Worm (Caenorhabditis elegans) whole organism, mixed stage, embryonic: ENCODE measurements around the gene ada-2.

Experiments used
- M03D4.4 ChIP-seq: sonication (generic microtip); optimal IDR thresholded peaks from 2 replicates; lab custom pipeline; 2017; ENCODE audit warnings: mild to moderate bottlenecking, missing genetic modification characterization, missing compliant biosample characterization
- bed-3 ChIP-seq: fragments of 200-800 bp; sonication (Bioruptor generic); optimal IDR thresholded peaks from 3 replicates; lab custom pipeline; 2018; ENCODE audit warnings: mild to moderate bottlenecking, missing genetic modification characterization, moderate library complexity, missing compliant biosample characterization
- blmp-1 ChIP-seq: fragments of 150-350 bp; optimal IDR thresholded peaks from 2 replicates; lab custom pipeline; 2014; ENCODE audit warnings: missing biosample characterization, missing genetic modification characterization
- ceh-39 ChIP-seq: fragments of 150-350 bp; optimal IDR thresholded peaks from 2 replicates; lab custom pipeline; 2014; ENCODE audit warnings: missing biosample characterization, missing genetic modification characterization
- ceh-43 ChIP-seq: fragments of 200-800 bp; sonication (Bioruptor generic); optimal IDR thresholded peaks from 2 replicates; lab custom pipeline; 2018; ENCODE audit warnings: mild to moderate bottlenecking, missing genetic modification characterization, moderate library complexity, missing compliant biosample characterization
- ces-1 ChIP-seq: fragments of 150-350 bp; optimal IDR thresholded peaks from 2 replicates; lab custom pipeline; 2014; ENCODE audit warnings: missing biosample characterization, missing genetic modification reagents, missing genetic modification characterization
- cnd-1 ChIP-seq: fragments of 200-800 bp; sonication (Bioruptor generic); optimal IDR thresholded peaks from 2 replicates; lab custom pipeline; 2018; ENCODE audit warnings: mild to moderate bottlenecking, missing genetic modification characterization, missing compliant biosample characterization
- drap-1 ChIP-seq: fragments of 200-800 bp; sonication (Bioruptor generic); optimal IDR thresholded peaks from 3 replicates; lab custom pipeline; 2018; ENCODE audit warnings: mild to moderate bottlenecking, missing genetic modification characterization, missing compliant biosample characterization
- elt-1 ChIP-seq: sonication (generic microtip); optimal IDR thresholded peaks from 2 replicates; lab custom pipeline; 2017; ENCODE audit warnings: missing genetic modification characterization, mild to moderate bottlenecking, missing compliant biosample characterization, antibody characterized with exemption, moderate library complexity, borderline replicate concordance; ENCODE audit not compliant: insufficient read depth
- elt-3 ChIP-seq: fragments of 150-350 bp; optimal IDR thresholded peaks from 2 replicates; lab custom pipeline; 2014; ENCODE audit warnings: missing biosample characterization, missing genetic modification characterization
- flh-1 ChIP-seq: fragments of 200-800 bp; sonication (Bioruptor generic); optimal IDR thresholded peaks from 2 replicates; lab custom pipeline; 2018; ENCODE audit warnings: mild to moderate bottlenecking, missing genetic modification characterization, moderate library complexity, missing compliant biosample characterization
- ham-2 ChIP-seq: fragments of 200-800 bp; sonication (Bioruptor generic); optimal IDR thresholded peaks from 2 replicates; lab custom pipeline; 2018; ENCODE audit warnings: mild to moderate bottlenecking, missing genetic modification characterization, missing compliant biosample characterization
- hlh-1 ChIP-seq: fragments of 150-350 bp; optimal IDR thresholded peaks from 2 replicates; lab custom pipeline; 2014; ENCODE audit warnings: missing biosample characterization, missing genetic modification reagents, missing genetic modification characterization
- lin-13 ChIP-seq: fragments of 150-350 bp; optimal IDR thresholded peaks from 2 replicates; lab custom pipeline; 2014; ENCODE audit warnings: missing biosample characterization, missing genetic modification characterization
- lin-32 ChIP-seq: fragments of 200-800 bp; sonication (Bioruptor generic); optimal IDR thresholded peaks from 2 replicates; lab custom pipeline; 2018; ENCODE audit warnings: mild to moderate bottlenecking, missing genetic modification characterization, missing compliant biosample characterization
- mab-5 ChIP-seq: fragments of 150-350 bp; optimal IDR thresholded peaks from 2 replicates; lab custom pipeline; 2014; ENCODE audit warnings: missing biosample characterization, missing genetic modification characterization
- mep-1 ChIP-seq: fragments of 150-350 bp; optimal IDR thresholded peaks from 2 replicates; lab custom pipeline; 2017; ENCODE audit warnings: missing biosample characterization, missing genetic modification reagents, missing genetic modification characterization, inconsistent platforms
- mls-2 ChIP-seq: sonication (generic microtip); optimal IDR thresholded peaks from 2 replicates; lab custom pipeline; 2016; ENCODE audit warnings: mild to moderate bottlenecking, missing genetic modification characterization, moderate library complexity, missing compliant biosample characterization
- nhr-12 ChIP-seq: fragments of 150-350 bp; optimal IDR thresholded peaks from 2 replicates; lab custom pipeline; 2014; ENCODE audit warnings: missing biosample characterization, missing genetic modification characterization
- nhr-2 ChIP-seq: fragments of 150-350 bp; optimal IDR thresholded peaks from 2 replicates; lab custom pipeline; 2014; ENCODE audit warnings: missing biosample characterization, missing genetic modification characterization
- nhr-237 ChIP-seq: fragments of 150-350 bp; optimal IDR thresholded peaks from 2 replicates; lab custom pipeline; 2014; ENCODE audit warnings: missing biosample characterization, missing genetic modification characterization
- nhr-28 ChIP-seq: fragments of 150-350 bp; optimal IDR thresholded peaks from 2 replicates; lab custom pipeline; 2014; ENCODE audit warnings: missing biosample characterization, missing genetic modification characterization
- nhr-76 ChIP-seq: sonication (generic microtip); optimal IDR thresholded peaks from 2 replicates; lab custom pipeline; 2017; ENCODE audit warnings: missing biosample characterization, missing genetic modification characterization
- pha-4 ChIP-seq: fragments of 150-350 bp; optimal IDR thresholded peaks from 2 replicates; lab custom pipeline; 2018; ENCODE audit warnings: missing biosample characterization, missing genetic modification reagents, missing genetic modification characterization
- sem-2 ChIP-seq: fragments of 200-800 bp; sonication (Bioruptor generic); optimal IDR thresholded peaks from 2 replicates; lab custom pipeline; 2018; ENCODE audit warnings: mild to moderate bottlenecking, missing genetic modification characterization, missing compliant biosample characterization
- snpc-4 ChIP-seq: fragments of 150-350 bp; optimal IDR thresholded peaks from 2 replicates; lab custom pipeline; 2014; ENCODE audit warnings: missing biosample characterization, missing genetic modification characterization
- sptf-1 ChIP-seq: sonication (generic microtip); optimal IDR thresholded peaks from 2 replicates; lab custom pipeline; 2017; ENCODE audit warnings: mild to moderate bottlenecking, missing genetic modification characterization, moderate library complexity, missing compliant biosample characterization
- tbx-8 ChIP-seq: fragments of 200-800 bp; sonication (Bioruptor generic); optimal IDR thresholded peaks from 2 replicates; lab custom pipeline; 2018; ENCODE audit warnings: mild to moderate bottlenecking, missing genetic modification characterization, moderate library complexity, missing compliant biosample characterization
- unc-120 ChIP-seq: sonication (generic microtip); optimal IDR thresholded peaks from 2 replicates; lab custom pipeline; 2017; ENCODE audit warnings: missing genetic modification characterization, missing compliant biosample characterization; ENCODE audit not compliant: poor library complexity, severe bottlenecking
- unc-39 ChIP-seq: fragments of 150-350 bp; optimal IDR thresholded peaks from 2 replicates; lab custom pipeline; 2014; ENCODE audit warnings: missing biosample characterization, missing genetic modification characterization
- zip-8 ChIP-seq: fragments of 150-350 bp; optimal IDR thresholded peaks from 2 replicates; lab custom pipeline; 2014; ENCODE audit warnings: missing biosample characterization, missing genetic modification characterization
- ztf-11 ChIP-seq: fragments of 150-350 bp; optimal IDR thresholded peaks from 2 replicates; lab custom pipeline; 2014; ENCODE audit warnings: missing biosample characterization, missing genetic modification characterization

The ada-2 gene

ce11 chrII:7251978-7252377, at the start of gene ada-2, which contains the start of gene prx-13:
Gene ada-2 (plus strand): TSS chrII:7252259.
Gene prx-13 (minus strand): TSS chrII:7252015.
- TF ChIP-seq elt-1 (tag; lab: Kevin White, UChicago): no peak
- TF ChIP-seq nhr-28: no peak
- TF ChIP-seq hlh-1 (tag; lab: Kevin White, UChicago): no peak
- no peak for TF ChIP-seq ztf-11 (tag; lab: Kevin White, UChicago)
- no peak for TF ChIP-seq sptf-1 (tag; lab: Kevin White, UChicago)
- TF ChIP-seq zip-8: no peak
- TF ChIP-seq mls-2 (tag; lab: Kevin White, UChicago): no peak
- TF ChIP-seq lin-13 (tag; lab: Kevin White, UChicago): no peak

ce11 chrII:7203110-7203509, 48.9 kb upstream of the ada-2 start, which contains the start of gene srd-56:
Gene srd-56 (minus strand): TSS chrII:7203210.
- TF ChIP-seq blmp-1 (tag; lab: Kevin White, UChicago) (no peak), lin-13 (tag; lab: Kevin White, UChicago) (no peak), flh-1 (GFP tag; lab: Kevin White, UChicago) (no peak), bed-3 (GFP tag; lab: Kevin White, UChicago) (no peak), ceh-43 (no peak), zip-8 (no peak), lin-32 (GFP tag; lab: Kevin White, UChicago) (no peak), tbx-8 (no peak), mep-1 (no peak), nhr-237 (no peak), sptf-1 (tag; lab: Kevin White, UChicago) (no peak)
- TF ChIP-seq, all 35 proteins: peak for 0

ce11 chrII:7204951-7205350, 47.1 kb upstream of the ada-2 start, which contains the start of gene srd-58:
Gene srd-58 (minus strand): TSS chrII:7205051.
- no peak for TF ChIP-seq ceh-39 (tag; lab: Kevin White, UChicago)
- no peak for TF ChIP-seq ztf-11 (tag; lab: Kevin White, UChicago)
- no peak for TF ChIP-seq nhr-12 (tag; lab: Kevin White, UChicago)
- TF ChIP-seq hlh-1 (tag; lab: Kevin White, UChicago): no peak
- TF ChIP-seq nhr-237: no peak
- no peak for TF ChIP-seq ham-2 (GFP tag; lab: Kevin White, UChicago)
- no peak for TF ChIP-seq drap-1 (GFP tag; lab: Kevin White, UChicago)
- no peak for TF ChIP-seq flh-1 (GFP tag; lab: Kevin White, UChicago)
- no peak for TF ChIP-seq elt-3 (tag; lab: Kevin White, UChicago)
- TF ChIP-seq lin-32 (GFP tag; lab: Kevin White, UChicago): no peak
- no peak for TF ChIP-seq nhr-2 (tag; lab: Kevin White, UChicago)
- no peak for TF ChIP-seq nhr-76 (tag; lab: Kevin White, UChicago)
- no peak for TF ChIP-seq ceh-43
- no peak for TF ChIP-seq nhr-28
- TF ChIP-seq mls-2 (tag; lab: Kevin White, UChicago): no peak
- no peak for TF ChIP-seq zip-8
- no peak for TF ChIP-seq unc-39 (tag; lab: Kevin White, UChicago)

- no peak for TF ChIP-seq M03D4.4 (tag; lab: Kevin White, UChicago)
- no peak for TF ChIP-seq nhr-2 (tag; lab: Kevin White, UChicago)
- no peak for TF ChIP-seq lin-32 (GFP tag; lab: Kevin White, UChicago)
These were observed 46.7 kb upstream of the ada-2 start, which contains the start of gene srd-59 for ce11 chrII:7205388-7205787. Gene srd-59 (plus strand): TSS chrII:7205688.

- TF ChIP-seq ceh-39 (tag; lab: Kevin White, UChicago): no peak
- TF ChIP-seq hlh-1 (tag; lab: Kevin White, UChicago): no peak
- no peak for TF ChIP-seq ces-1
- no peak for TF ChIP-seq unc-120
- TF ChIP-seq pha-4 (tag; lab: Kevin White, UChicago): no peak
- TF ChIP-seq sem-2 (GFP tag; lab: Kevin White, UChicago): no peak
- TF ChIP-seq ham-2 (GFP tag; lab: Kevin White, UChicago): no peak
- no peak for TF ChIP-seq zip-8
- TF ChIP-seq nhr-237: no peak
- TF ChIP-seq nhr-76 (tag; lab: Kevin White, UChicago): no peak
- TF ChIP-seq tbx-8: no peak
- no peak for TF ChIP-seq snpc-4
- no peak for TF ChIP-seq mab-5 (tag; lab: Kevin White, UChicago)
- TF ChIP-seq nhr-2 (tag; lab: Kevin White, UChicago): no peak
- no peak for TF ChIP-seq cnd-1 (tag; lab: Kevin White, UChicago)
- TF ChIP-seq blmp-1 (tag; lab: Kevin White, UChicago): no peak
- no peak for TF ChIP-seq ztf-11 (tag; lab: Kevin White, UChicago)
- TF ChIP-seq mls-2 (tag; lab: Kevin White, UChicago): no peak
These were observed 44.4 kb upstream of the ada-2 start for ce11 chrII:7207649-7208048.
